Worm (Caenorhabditis elegans) whole organism, mixed stage, embryonic: ENCODE results near the gene F22E5.13.
"Not testable (repeated sequence)": the region's sequence is repeated elsewhere in the genome, so short reads cannot be mapped to it uniquely, and the experiment has no call there.

Experiments
- M03D4.4 ChIP-seq: sonication (generic microtip); optimal IDR thresholded peaks from 2 replicates; lab custom pipeline; 2017; ENCODE audit warnings: mild to moderate bottlenecking, missing genetic modification characterization, missing compliant biosample characterization
- bed-3 ChIP-seq: fragments of 200-800 bp; sonication (Bioruptor generic); optimal IDR thresholded peaks from 3 replicates; lab custom pipeline; 2018; ENCODE audit warnings: mild to moderate bottlenecking, missing genetic modification characterization, moderate library complexity, missing compliant biosample characterization
- blmp-1 ChIP-seq: fragments of 150-350 bp; optimal IDR thresholded peaks from 2 replicates; lab custom pipeline; 2014; ENCODE audit warnings: missing biosample characterization, missing genetic modification characterization
- ceh-39 ChIP-seq: fragments of 150-350 bp; optimal IDR thresholded peaks from 2 replicates; lab custom pipeline; 2014; ENCODE audit warnings: missing biosample characterization, missing genetic modification characterization
- ceh-43 ChIP-seq: fragments of 200-800 bp; sonication (Bioruptor generic); optimal IDR thresholded peaks from 2 replicates; lab custom pipeline; 2018; ENCODE audit warnings: mild to moderate bottlenecking, missing genetic modification characterization, moderate library complexity, missing compliant biosample characterization
- cnd-1 ChIP-seq: fragments of 200-800 bp; sonication (Bioruptor generic); optimal IDR thresholded peaks from 2 replicates; lab custom pipeline; 2018; ENCODE audit warnings: mild to moderate bottlenecking, missing genetic modification characterization, missing compliant biosample characterization
- elt-3 ChIP-seq: fragments of 150-350 bp; optimal IDR thresholded peaks from 2 replicates; lab custom pipeline; 2014; ENCODE audit warnings: missing biosample characterization, missing genetic modification characterization
- flh-1 ChIP-seq: fragments of 200-800 bp; sonication (Bioruptor generic); optimal IDR thresholded peaks from 2 replicates; lab custom pipeline; 2018; ENCODE audit warnings: mild to moderate bottlenecking, missing genetic modification characterization, moderate library complexity, missing compliant biosample characterization
- ham-2 ChIP-seq: fragments of 200-800 bp; sonication (Bioruptor generic); optimal IDR thresholded peaks from 2 replicates; lab custom pipeline; 2018; ENCODE audit warnings: mild to moderate bottlenecking, missing genetic modification characterization, missing compliant biosample characterization
- hlh-1 ChIP-seq: fragments of 150-350 bp; optimal IDR thresholded peaks from 2 replicates; lab custom pipeline; 2014; ENCODE audit warnings: missing biosample characterization, missing genetic modification reagents, missing genetic modification characterization
- lin-13 ChIP-seq: fragments of 150-350 bp; optimal IDR thresholded peaks from 2 replicates; lab custom pipeline; 2014; ENCODE audit warnings: missing biosample characterization, missing genetic modification characterization
- lin-32 ChIP-seq: fragments of 200-800 bp; sonication (Bioruptor generic); optimal IDR thresholded peaks from 2 replicates; lab custom pipeline; 2018; ENCODE audit warnings: mild to moderate bottlenecking, missing genetic modification characterization, missing compliant biosample characterization
- mab-5 ChIP-seq: fragments of 150-350 bp; optimal IDR thresholded peaks from 2 replicates; lab custom pipeline; 2014; ENCODE audit warnings: missing biosample characterization, missing genetic modification characterization
- mep-1 ChIP-seq: fragments of 150-350 bp; optimal IDR thresholded peaks from 2 replicates; lab custom pipeline; 2017; ENCODE audit warnings: missing biosample characterization, missing genetic modification reagents, missing genetic modification characterization, inconsistent platforms
- nhr-12 ChIP-seq: fragments of 150-350 bp; optimal IDR thresholded peaks from 2 replicates; lab custom pipeline; 2014; ENCODE audit warnings: missing biosample characterization, missing genetic modification characterization
- nhr-2 ChIP-seq: fragments of 150-350 bp; optimal IDR thresholded peaks from 2 replicates; lab custom pipeline; 2014; ENCODE audit warnings: missing biosample characterization, missing genetic modification characterization
- nhr-237 ChIP-seq: fragments of 150-350 bp; optimal IDR thresholded peaks from 2 replicates; lab custom pipeline; 2014; ENCODE audit warnings: missing biosample characterization, missing genetic modification characterization
- nhr-28 ChIP-seq: fragments of 150-350 bp; optimal IDR thresholded peaks from 2 replicates; lab custom pipeline; 2014; ENCODE audit warnings: missing biosample characterization, missing genetic modification characterization
- nhr-76 ChIP-seq: sonication (generic microtip); optimal IDR thresholded peaks from 2 replicates; lab custom pipeline; 2017; ENCODE audit warnings: missing biosample characterization, missing genetic modification characterization
- pha-4 ChIP-seq: fragments of 150-350 bp; optimal IDR thresholded peaks from 2 replicates; lab custom pipeline; 2018; ENCODE audit warnings: missing biosample characterization, missing genetic modification reagents, missing genetic modification characterization
- sem-2 ChIP-seq: fragments of 200-800 bp; sonication (Bioruptor generic); optimal IDR thresholded peaks from 2 replicates; lab custom pipeline; 2018; ENCODE audit warnings: mild to moderate bottlenecking, missing genetic modification characterization, missing compliant biosample characterization
- snpc-4 ChIP-seq: fragments of 150-350 bp; optimal IDR thresholded peaks from 2 replicates; lab custom pipeline; 2014; ENCODE audit warnings: missing biosample characterization, missing genetic modification characterization
- sptf-1 ChIP-seq: sonication (generic microtip); optimal IDR thresholded peaks from 2 replicates; lab custom pipeline; 2017; ENCODE audit warnings: mild to moderate bottlenecking, missing genetic modification characterization, moderate library complexity, missing compliant biosample characterization
- tbx-8 ChIP-seq: fragments of 200-800 bp; sonication (Bioruptor generic); optimal IDR thresholded peaks from 2 replicates; lab custom pipeline; 2018; ENCODE audit warnings: mild to moderate bottlenecking, missing genetic modification characterization, moderate library complexity, missing compliant biosample characterization
- unc-120 ChIP-seq: sonication (generic microtip); optimal IDR thresholded peaks from 2 replicates; lab custom pipeline; 2017; ENCODE audit warnings: missing genetic modification characterization, missing compliant biosample characterization; ENCODE audit not compliant: poor library complexity, severe bottlenecking
- unc-39 ChIP-seq: fragments of 150-350 bp; optimal IDR thresholded peaks from 2 replicates; lab custom pipeline; 2014; ENCODE audit warnings: missing biosample characterization, missing genetic modification characterization
- unc-62 ChIP-seq: fragments of 150-350 bp; optimal IDR thresholded peaks from 2 replicates; lab custom pipeline; 2014; ENCODE audit warnings: missing biosample characterization, missing genetic modification reagents, missing genetic modification characterization

The F22E5.13 gene

DNA sequence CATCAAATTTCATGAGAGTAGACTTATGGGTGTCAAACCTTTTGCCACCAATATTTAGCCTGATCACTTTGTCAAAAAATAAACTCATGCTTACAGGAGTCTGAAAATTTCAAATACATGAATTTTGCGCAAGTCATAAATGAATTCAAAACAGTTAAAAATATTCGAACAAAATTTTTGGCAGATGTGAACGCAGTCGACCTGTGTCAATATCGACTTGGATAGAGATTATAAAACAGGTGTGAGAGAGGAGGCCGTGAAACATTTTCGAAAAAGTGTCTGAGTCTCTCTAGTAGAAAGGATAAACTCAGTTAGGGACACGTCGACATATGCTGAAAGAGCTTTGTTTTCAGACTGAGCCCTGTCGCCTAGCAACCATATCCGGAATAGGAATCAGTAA is 2.7 kb downstream of the F22E5.13 start, which contains the start of gene F22E5.12:
TSS of gene F22E5.12 (minus strand) at position 101 of the 400 bp plus-strand sequence.
- TF ChIP-seq mab-5 (tag; lab: Kevin White, UChicago); hlh-1; sem-2 (GFP tag; lab: Kevin White, UChicago): not testable (repeated sequence)

DNA sequence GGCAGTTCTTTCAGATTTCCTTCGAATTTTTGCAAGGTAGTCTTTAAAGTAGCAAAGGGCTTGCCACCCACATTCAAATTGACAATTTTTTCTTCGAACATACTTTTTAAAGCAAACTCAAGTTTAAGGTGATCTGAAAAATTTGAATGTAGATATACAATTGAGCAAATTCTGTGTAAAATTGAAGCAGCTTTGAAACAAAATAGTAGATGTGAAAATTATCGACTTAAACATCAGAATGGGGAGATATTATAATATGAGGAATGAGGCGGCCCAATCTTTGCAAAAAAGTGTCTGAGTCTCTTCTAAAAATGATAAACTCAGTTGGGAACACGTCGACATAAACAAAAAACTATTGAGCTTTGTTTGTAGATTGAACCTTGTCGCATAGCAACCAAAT is 4.9 kb downstream of the F22E5.13 start, which contains the start of gene F22E5.11:
TSS of gene F22E5.11 (minus strand) at position 101 of the 400 bp plus-strand sequence.
- TF ChIP-seq ham-2, result no peak
- TF ChIP-seq mab-5 (tag; lab: Kevin White, UChicago), result no peak
- TF ChIP-seq lin-13 (tag; lab: Kevin White, UChicago), result no peak
- no peak for TF ChIP-seq nhr-28 (tag; lab: Kevin White, UChicago)
- no peak for TF ChIP-seq sem-2 (GFP tag; lab: Kevin White, UChicago)
- no peak for TF ChIP-seq nhr-76
- TF ChIP-seq elt-3 (tag; lab: Kevin White, UChicago), result no peak
- TF ChIP-seq snpc-4 (tag; lab: Kevin White, UChicago), result no peak
- TF ChIP-seq cnd-1 (tag; lab: Kevin White, UChicago), result no peak
- TF ChIP-seq flh-1 (GFP tag; lab: Kevin White, UChicago), result no peak
- no peak for TF ChIP-seq pha-4
- no peak for TF ChIP-seq mep-1 (tag; lab: Kevin White, UChicago)
- TF ChIP-seq, all 35 proteins: peak for 0

DNA sequence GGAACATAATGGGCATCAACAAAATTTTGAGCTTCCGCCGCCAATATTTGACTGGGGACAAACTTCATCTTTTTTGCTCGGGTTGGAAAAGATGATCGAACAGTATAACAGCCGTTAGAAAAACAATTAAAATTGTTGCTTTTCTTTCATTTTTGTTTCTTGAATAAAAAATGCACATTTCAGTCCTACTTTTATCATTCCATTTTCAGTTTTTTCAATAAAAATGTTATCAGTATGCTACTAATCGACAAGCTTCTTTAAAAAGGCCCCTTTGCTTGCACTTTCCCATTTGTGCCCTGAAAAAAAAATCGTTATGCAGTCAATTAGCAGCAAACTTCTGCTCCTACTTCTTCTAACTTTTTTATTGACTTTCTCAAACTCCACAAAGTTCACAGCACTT is 7.7 kb downstream of the F22E5.13 start, which contains the start of gene F22E5.7:
TSS of gene F22E5.7 (plus strand) at position 301 of the 400 bp plus-strand sequence.
- TF ChIP-seq mep-1 (tag; lab: Kevin White, UChicago), result no peak
- TF ChIP-seq sptf-1 (tag; lab: Kevin White, UChicago), result no peak
- no peak for TF ChIP-seq M03D4.4 (tag; lab: Kevin White, UChicago)
- TF ChIP-seq lin-13 (tag; lab: Kevin White, UChicago), result no peak
- no peak for TF ChIP-seq sem-2 (GFP tag; lab: Kevin White, UChicago)
- TF ChIP-seq bed-3 (GFP tag; lab: Kevin White, UChicago), result no peak
- no peak for TF ChIP-seq mab-5 (tag; lab: Kevin White, UChicago)
- no peak for TF ChIP-seq unc-120 (tag; lab: Kevin White, UChicago)

DNA sequence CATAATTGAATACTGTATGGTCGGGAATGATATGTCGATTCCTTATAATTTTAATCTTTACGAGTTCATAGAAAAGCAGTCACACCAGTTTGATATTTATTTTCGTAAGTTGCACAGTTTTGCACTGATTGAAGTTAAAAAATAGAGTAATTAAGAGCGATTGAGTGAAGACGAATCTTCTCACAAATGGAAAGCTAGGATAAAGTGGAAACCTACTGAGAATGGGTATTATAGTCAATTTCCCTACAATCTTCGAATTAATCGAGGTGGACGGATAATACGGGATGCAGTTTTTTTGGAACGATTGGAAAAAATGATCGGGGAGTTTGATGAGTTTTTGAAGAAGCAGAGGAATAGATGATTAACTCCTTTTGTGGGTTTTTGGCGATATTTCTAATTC is 8.5 kb downstream of the F22E5.13 start, which contains the start of gene F22E5.23:
TSS of gene F22E5.23 (plus strand) at position 301 of the 400 bp plus-strand sequence.
- TF ChIP-seq nhr-28 (tag; lab: Kevin White, UChicago), result no peak
- no peak for TF ChIP-seq elt-3 (tag; lab: Kevin White, UChicago)
- no peak for TF ChIP-seq nhr-12 (tag; lab: Kevin White, UChicago)
- TF ChIP-seq sptf-1 (tag; lab: Kevin White, UChicago), result no peak
- no peak for TF ChIP-seq unc-39 (tag; lab: Kevin White, UChicago)
- TF ChIP-seq tbx-8, result no peak

DNA sequence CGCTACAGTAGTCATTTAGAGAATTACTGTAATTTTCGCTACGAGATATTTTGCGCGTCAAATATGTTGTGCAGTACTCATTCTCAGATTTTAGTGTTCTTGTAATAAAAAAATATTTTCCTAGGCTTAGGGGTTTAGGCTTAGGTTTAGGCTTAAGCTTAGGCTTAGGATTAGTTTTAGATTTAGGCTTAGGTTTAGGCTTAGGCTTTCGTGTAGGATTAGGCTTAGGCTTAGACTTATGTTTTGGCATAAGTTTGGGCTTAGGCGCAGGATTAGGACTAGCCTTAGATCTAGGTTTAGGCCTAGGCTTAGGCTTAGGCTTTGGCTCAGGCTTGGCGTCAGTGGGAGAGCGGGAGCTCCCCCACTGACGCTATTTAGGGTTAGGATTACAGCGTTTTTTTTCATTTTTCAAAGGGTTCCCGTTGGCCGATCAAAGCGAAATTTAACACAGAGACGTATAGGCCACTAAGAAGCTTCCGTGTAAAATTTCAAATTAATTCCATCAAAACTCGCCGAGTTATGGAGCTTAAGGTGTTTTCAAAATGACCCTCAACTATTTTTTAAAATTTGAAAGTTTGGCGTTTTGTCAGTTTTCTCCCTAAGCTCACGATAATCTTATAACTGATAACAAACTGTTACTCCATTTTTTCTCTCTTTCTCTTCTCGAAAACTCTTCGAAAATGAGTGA is 9.9 kb downstream of the F22E5.13 start, which contains the start of gene F22E5.8:
TSS of gene F22E5.8 (plus strand) at position 638 of the 688 bp plus-strand sequence.
- not testable (repeated sequence) for TF ChIP-seq cnd-1 (tag; lab: Kevin White, UChicago); elt-3 (tag; lab: Kevin White, UChicago); ham-2

DNA sequence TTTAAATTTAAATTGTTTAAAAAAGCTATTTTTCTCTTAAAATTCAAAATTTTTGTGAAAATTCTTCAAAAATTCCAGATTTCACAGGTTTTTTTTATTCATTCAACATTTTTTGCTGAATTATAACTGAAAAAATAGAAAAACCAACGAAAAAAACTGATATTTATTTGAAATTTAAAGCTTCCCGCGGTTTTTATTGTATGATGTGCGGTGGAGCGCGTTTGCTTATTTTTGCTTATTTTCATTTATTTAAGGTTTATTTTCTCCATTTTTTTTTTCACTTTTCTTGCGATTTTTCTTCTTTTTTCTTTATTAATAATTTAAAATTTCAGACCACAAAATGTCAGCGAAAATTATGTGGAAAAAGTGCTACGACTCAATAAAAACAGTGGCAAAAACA is 11.4 kb downstream of the F22E5.13 start, which contains the start of gene F22E5.9:
TSS of gene F22E5.9 (plus strand) at position 327 of the 400 bp plus-strand sequence.
- TF ChIP-seq snpc-4 (tag; lab: Kevin White, UChicago) (no peak), ceh-39 (tag; lab: Kevin White, UChicago) (no peak), sptf-1 (tag; lab: Kevin White, UChicago) (no peak), cnd-1 (tag; lab: Kevin White, UChicago) (no peak), nhr-76 (no peak), ceh-43 (no peak), nhr-12 (tag; lab: Kevin White, UChicago) (no peak), tbx-8 (no peak), lin-32 (GFP tag; lab: Kevin White, UChicago) (no peak), unc-62 (GFP tag; lab: Kevin White, UChicago) (no peak), lin-13 (tag; lab: Kevin White, UChicago) (no peak), mep-1 (tag; lab: Kevin White, UChicago) (no peak), nhr-2 (tag; lab: Kevin White, UChicago) (no peak), ham-2 (no peak), unc-39 (tag; lab: Kevin White, UChicago) (no peak), blmp-1 (tag; lab: Kevin White, UChicago) (no peak), bed-3 (GFP tag; lab: Kevin White, UChicago) (no peak), hlh-1 (no peak), nhr-237 (no peak), sem-2 (GFP tag; lab: Kevin White, UChicago) (no peak)
